Fruit fly (Drosophila melanogaster) whole organism, embryonic: Measurements from ENCODE around the gene Polr3I.
A peak's percentile ranks its signal among the peaks of the same experiment; 100 is the strongest.

Source experiments
- ATbp ChIP-seq: fragments of 200-800 bp; sonication (Bioruptor generic); optimal IDR thresholded peaks from 2 replicates; lab custom pipeline; 2017; ENCODE audit warnings: missing biosample characterization, mild to moderate bottlenecking, missing genetic modification characterization, missing genetic modification reagents
- Bgb ChIP-seq: fragments of 200-800 bp; sonication (Bioruptor generic); IDR thresholded peaks from 2 replicates; pipeline ENCODE4 v1.3.6; 2022; ENCODE audit warnings: missing biosample characterization, missing genetic modification characterization; ENCODE audit not compliant: partially characterized antibody
- Blimp-1 ChIP-seq: fragments of 200-800 bp; sonication (Bioruptor generic); optimal IDR thresholded peaks from 3 replicates; lab custom pipeline; 2018; ENCODE audit warnings: missing biosample characterization, missing genetic modification characterization, mild to moderate bottlenecking, moderate library complexity, missing genetic modification reagents
- CG10321 ChIP-seq: fragments of 200-800 bp; sonication (Bioruptor generic); IDR thresholded peaks from 2 replicates; pipeline ENCODE4 v1.3.6; 2022; ENCODE audit warnings: missing biosample characterization, missing genetic modification characterization
- CG10431 ChIP-seq: fragments of 200-800 bp; sonication (Bioruptor generic); optimal IDR thresholded peaks from 3 replicates; lab custom pipeline; 2018; ENCODE audit warnings: missing biosample characterization, mild to moderate bottlenecking, missing genetic modification characterization
- CG11456 ChIP-seq: fragments of 200-800 bp; sonication (Bioruptor generic); IDR thresholded peaks from 3 replicates; pipeline ENCODE4 v1.3.6; 2022; ENCODE audit warnings: missing biosample characterization, missing genetic modification characterization
- CG13123 ChIP-seq: fragments of 200-800 bp; sonication (Bioruptor generic); optimal IDR thresholded peaks from 2 replicates; lab custom pipeline; 2016; ENCODE audit warnings: missing biosample characterization, missing genetic modification characterization
- CG13424 ChIP-seq: fragments of 200-800 bp; sonication (Bioruptor generic); optimal IDR thresholded peaks from 2 replicates; lab custom pipeline; 2019; ENCODE audit warnings: missing biosample characterization, mild to moderate bottlenecking, missing genetic modification characterization, moderate library complexity
- CG14050 ChIP-seq: fragments of 200-800 bp; sonication (Bioruptor generic); IDR thresholded peaks from 3 replicates; pipeline ENCODE4 v1.3.6; 2022; ENCODE audit warnings: missing biosample characterization, missing genetic modification characterization
- CG15269 ChIP-seq: fragments of 200-800 bp; sonication (Bioruptor generic); optimal IDR thresholded peaks from 2 replicates; lab custom pipeline; 2018; ENCODE audit warnings: missing biosample characterization, mild to moderate bottlenecking, missing genetic modification characterization, moderate library complexity
- CG15479 ChIP-seq: fragments of 200-800 bp; sonication (Bioruptor generic); optimal IDR thresholded peaks from 3 replicates; lab custom pipeline; 2019; ENCODE audit warnings: missing biosample characterization, mild to moderate bottlenecking, missing genetic modification characterization, moderate library complexity
- CG15696 ChIP-seq: fragments of 200-800 bp; sonication (Bioruptor generic); optimal IDR thresholded peaks from 2 replicates; lab custom pipeline; 2019; ENCODE audit warnings: missing biosample characterization, mild to moderate bottlenecking, missing genetic modification characterization, moderate library complexity
- CG16813 ChIP-seq: fragments of 200-800 bp; sonication (Bioruptor generic); IDR thresholded peaks from 3 replicates; pipeline ENCODE4 v1.3.6; 2022; ENCODE audit warnings: missing biosample characterization, missing genetic modification characterization; ENCODE audit not compliant: partially characterized antibody
- CG17328 ChIP-seq: fragments of 200-800 bp; sonication (Bioruptor generic); IDR thresholded peaks from 2 replicates; pipeline ENCODE4 v1.3.6; 2022; ENCODE audit warnings: missing biosample characterization, missing genetic modification characterization
- CG17385 ChIP-seq: fragments of 200-800 bp; sonication (Bioruptor generic); optimal IDR thresholded peaks from 3 replicates; lab custom pipeline; 2018; ENCODE audit warnings: missing biosample characterization, mild to moderate bottlenecking, missing genetic modification characterization
- CG17829 ChIP-seq: fragments of 200-800 bp; optimal IDR thresholded peaks from 2 replicates; lab custom pipeline; 2019; ENCODE audit warnings: missing biosample characterization, mild to moderate bottlenecking, missing genetic modification characterization, moderate library complexity
- CG2202 ChIP-seq: fragments of 200-800 bp; sonication (Bioruptor generic); optimal IDR thresholded peaks from 2 replicates; lab custom pipeline; 2018; ENCODE audit warnings: missing biosample characterization, mild to moderate bottlenecking, missing genetic modification characterization
- CG3065 ChIP-seq: fragments of 200-800 bp; sonication (Bioruptor generic); optimal IDR thresholded peaks from 2 replicates; lab custom pipeline; 2016; ENCODE audit warnings: missing biosample characterization, missing genetic modification characterization
- CG43689 ChIP-seq: fragments of 200-800 bp; sonication (Bioruptor generic); IDR thresholded peaks from 2 replicates; pipeline ENCODE4 v1.3.6; 2022; ENCODE audit warnings: missing biosample characterization, missing genetic modification characterization
- CG4404 ChIP-seq: fragments of 200-800 bp; sonication (Bioruptor generic); IDR thresholded peaks from 2 replicates; pipeline ENCODE4 v1.3.6; 2022; ENCODE audit warnings: missing biosample characterization, missing genetic modification characterization
- CG7357 ChIP-seq: fragments of 200-800 bp; sonication (Bioruptor generic); IDR thresholded peaks from 3 replicates; pipeline ENCODE4 v1.3.6; 2022; ENCODE audit warnings: missing biosample characterization, missing genetic modification characterization
- CG7372 ChIP-seq: fragments of 200-800 bp; sonication (Bioruptor generic); IDR thresholded peaks from 2 replicates; pipeline ENCODE4 v1.3.6; 2022; ENCODE audit warnings: missing biosample characterization, missing genetic modification characterization
- CG9876 ChIP-seq: fragments of 200-800 bp; sonication (Bioruptor generic); optimal IDR thresholded peaks from 2 replicates; lab custom pipeline; 2016; ENCODE audit warnings: missing biosample characterization, missing genetic modification characterization
- CHES-1-like ChIP-seq: fragments of 200-800 bp; sonication (Bioruptor generic); optimal IDR thresholded peaks from 2 replicates; lab custom pipeline; 2016; ENCODE audit warnings: missing biosample characterization, missing genetic modification characterization
- Dref ChIP-seq: fragments of 200-800 bp; sonication (Bioruptor generic); IDR thresholded peaks from 2 replicates; pipeline ENCODE4 v1.3.6; 2022; ENCODE audit warnings: missing biosample characterization, missing genetic modification characterization
- E2f1 ChIP-seq: fragments of 200-800 bp; sonication (Bioruptor generic); IDR thresholded peaks from 2 replicates; pipeline ENCODE4 v1.3.6; 2022; ENCODE audit warnings: missing biosample characterization, missing genetic modification characterization
- E2f2 ChIP-seq: fragments of 200-800 bp; sonication (Bioruptor generic); IDR thresholded peaks from 2 replicates; pipeline ENCODE4 v1.3.6; 2022; ENCODE audit warnings: missing biosample characterization, missing genetic modification characterization
- Elba2 ChIP-seq: fragments of 200-800 bp; sonication (Bioruptor generic); optimal IDR thresholded peaks from 3 replicates; lab custom pipeline; 2016; ENCODE audit warnings: missing biosample characterization, missing genetic modification characterization
- HLH3B ChIP-seq: fragments of 200-800 bp; sonication (Bioruptor generic); IDR thresholded peaks from 2 replicates; pipeline ENCODE4 v1.3.6; 2022; ENCODE audit warnings: missing biosample characterization, missing genetic modification characterization
- HLH54F ChIP-seq: fragments of 200-800 bp; sonication (Bioruptor generic); optimal IDR thresholded peaks from 3 replicates; lab custom pipeline; 2016; ENCODE audit warnings: missing biosample characterization, missing genetic modification characterization
- HmgD ChIP-seq: fragments of 200-800 bp; sonication (Bioruptor generic); optimal IDR thresholded peaks from 3 replicates; lab custom pipeline; 2016; ENCODE audit warnings: missing biosample characterization, missing genetic modification characterization
- NFAT ChIP-seq: fragments of 200-800 bp; sonication (Bioruptor generic); IDR thresholded peaks from 2 replicates; pipeline ENCODE4 v1.3.6; 2022; ENCODE audit warnings: missing biosample characterization, missing genetic modification characterization
- Sox102F ChIP-seq: fragments of 200-800 bp; sonication (Bioruptor generic); optimal IDR thresholded peaks from 2 replicates; lab custom pipeline; 2018; ENCODE audit warnings: missing biosample characterization, mild to moderate bottlenecking, missing genetic modification characterization, moderate library complexity
- Ssrp ChIP-seq: fragments of 200-800 bp; sonication (Bioruptor generic); optimal IDR thresholded peaks from 2 replicates; lab custom pipeline; 2018; ENCODE audit warnings: missing biosample characterization, mild to moderate bottlenecking, missing genetic modification characterization, moderate library complexity
- Usf ChIP-seq: fragments of 200-800 bp; sonication (Bioruptor generic); optimal IDR thresholded peaks from 2 replicates; lab custom pipeline; 2017; ENCODE audit warnings: missing genotype, missing biosample characterization, missing genetic modification characterization
- chif ChIP-seq, 2 experiments: fragments of 200-800 bp; sonication (Bioruptor generic); optimal IDR thresholded peaks; 3 replicates each; lab custom pipeline; 2016; ENCODE audit warnings: missing biosample characterization in 2 of 2, missing genetic modification characterization in 2 of 2
- chm ChIP-seq: fragments of 200-800 bp; sonication (Bioruptor generic); IDR thresholded peaks from 2 replicates; pipeline ENCODE4 v1.3.6; 2022; ENCODE audit warnings: missing biosample characterization, missing genetic modification characterization
- dmrt11E ChIP-seq: fragments of 200-800 bp; sonication (Bioruptor generic); optimal IDR thresholded peaks from 3 replicates; lab custom pipeline; 2018; ENCODE audit warnings: missing biosample characterization, mild to moderate bottlenecking, missing genetic modification characterization, moderate library complexity
- dysf ChIP-seq: fragments of 200-800 bp; sonication (Bioruptor generic); IDR thresholded peaks from 3 replicates; pipeline ENCODE4 v1.3.6; 2022; ENCODE audit warnings: missing biosample characterization, missing genetic modification characterization
- eve ChIP-seq, 2 experiments: fragments of >200 bp; optimal IDR thresholded peaks; 2 replicates each; lab custom pipeline; 2017; ENCODE audit warnings: missing biosample characterization in 2 of 2, missing genetic modification characterization in 2 of 2
- gt ChIP-seq: fragments of 200-800 bp; sonication (Bioruptor generic); IDR thresholded peaks from 2 replicates; pipeline ENCODE4 v1.3.6; 2022; ENCODE audit warnings: missing biosample characterization, missing genetic modification characterization
- ham ChIP-seq: fragments of 200-800 bp; sonication (Bioruptor generic); IDR thresholded peaks from 2 replicates; pipeline ENCODE4 v1.3.6; 2022; ENCODE audit warnings: missing biosample characterization, missing genetic modification characterization
- p53 ChIP-seq: fragments of 200-800 bp; sonication (Bioruptor generic); optimal IDR thresholded peaks from 2 replicates; lab custom pipeline; 2016; ENCODE audit warnings: missing biosample characterization, missing genetic modification characterization
- pita ChIP-seq: fragments of 200-800 bp; sonication (Bioruptor generic); optimal IDR thresholded peaks from 2 replicates; lab custom pipeline; 2017; ENCODE audit warnings: missing biosample characterization, mild to moderate bottlenecking, missing genetic modification characterization
- pnt ChIP-seq: fragments of 200-800 bp; sonication (Bioruptor generic); optimal IDR thresholded peaks from 3 replicates; lab custom pipeline; 2016; ENCODE audit warnings: missing biosample characterization, missing genetic modification characterization
- sim ChIP-seq: fragments of 200-800 bp; sonication (Bioruptor generic); IDR thresholded peaks from 2 replicates; pipeline ENCODE4 v1.3.6; 2022; ENCODE audit warnings: missing biosample characterization, missing genetic modification characterization
- sna ChIP-seq: fragments of 200-800 bp; sonication (Bioruptor generic); IDR thresholded peaks from 2 replicates; pipeline ENCODE4 v1.3.6; 2022; ENCODE audit warnings: missing biosample characterization, missing genetic modification characterization; ENCODE audit not compliant: partially characterized antibody
- vfl ChIP-seq: fragments of 200-800 bp; sonication (Bioruptor generic); optimal IDR thresholded peaks from 2 replicates; lab custom pipeline; 2016; ENCODE audit warnings: missing biosample characterization, missing genetic modification characterization
- zen2 ChIP-seq: fragments of 200-800 bp; sonication (Bioruptor generic); IDR thresholded peaks from 3 replicates; pipeline ENCODE4 v1.3.6; 2022; ENCODE audit warnings: missing biosample characterization, missing genetic modification characterization; ENCODE audit not compliant: partially characterized antibody

The Polr3I gene

DNA sequence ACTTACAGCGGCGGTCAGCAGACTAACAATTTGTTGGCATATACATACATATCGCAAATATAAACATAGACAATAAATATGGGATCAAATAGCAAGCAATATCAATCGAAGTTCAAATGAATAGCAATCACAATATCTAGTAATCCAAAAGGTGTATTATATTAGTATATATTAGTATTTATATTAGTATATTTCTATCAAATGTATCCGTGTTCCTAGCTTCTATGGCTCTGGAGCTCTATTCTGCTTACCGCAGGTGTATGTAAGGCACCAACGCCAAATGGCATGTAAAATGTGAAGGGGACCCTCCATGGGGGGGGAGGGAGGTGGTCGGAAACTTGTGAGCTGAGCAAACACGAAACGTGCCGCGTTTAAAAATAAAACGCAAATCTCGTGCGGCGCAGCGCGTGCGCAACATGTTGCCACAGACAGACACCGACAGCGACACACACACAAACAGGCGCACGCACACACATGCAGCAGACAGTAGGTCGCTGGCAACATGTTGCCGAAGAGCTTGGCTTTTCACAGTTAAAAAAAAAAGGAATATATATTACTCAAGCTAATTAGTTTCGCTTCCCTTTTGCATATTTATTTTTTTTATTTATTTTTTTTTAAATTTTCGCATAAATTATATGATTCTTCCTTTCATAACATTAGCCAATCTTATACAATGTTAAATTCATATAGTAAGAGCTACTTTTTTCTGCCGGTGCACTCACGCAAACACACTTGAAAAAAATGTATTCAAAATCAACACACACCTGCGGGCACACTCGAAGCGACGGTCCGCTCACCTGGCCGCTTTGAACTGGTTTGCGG is 46.3 kb downstream of the Polr3I start (continued):
- TF ChIP-seq NFAT (GFP tag; lab: Robert Waterston, UW) (peak; percentile 57), Sox102F (GFP tag; lab: Kevin White, UChicago) (peak; percentile 69), CG7372 (peak; percentile 46), CG10431 (GFP tag; lab: Kevin White, UChicago) (peak; percentile 31), CG15269 (peak; percentile 68), E2f1 (GFP tag; lab: Robert Waterston, UW) (peak; percentile 62), chm (GFP tag; lab: Robert Waterston, UW) (0 out of 2 replicates have a peak, but pooled peaks have one; percentile 9), CG15696 (tag; lab: Kevin White, UChicago) (peak; percentile 14), CG43689 (GFP tag; lab: Robert Waterston, UW) (no peak), zen2 (GFP tag; lab: Robert Waterston, UW) (no peak), CG4404 (GFP tag; lab: Robert Waterston, UW) (peak; percentile 37), CG13424 (tag; lab: Kevin White, UChicago) (peak; percentile 76), dmrt11E (peak; percentile 31), CG11456 (GFP tag; lab: Robert Waterston, UW) (peak; percentile 75; the same call in 2 of the 3 replicates), pita (no peak), eve (GFP tag; optimal IDR thresholded peaks at IDR 0.05; lab: Kevin White, UChicago) (peak in 1 of 2 experiments; percentile 64), CG14050 (peak; percentile 45; the same call in 2 of the 3 replicates), Usf (GFP tag; lab: Kevin White, UChicago) (no peak), CG17385 (peak; percentile 50), CG13123 (GFP tag; lab: Kevin White, UChicago) (no peak), E2f2 (GFP tag; lab: Robert Waterston, UW) (0 out of 2 replicates have a peak, but pooled peaks have one; percentile 10), CG3065 (GFP tag; lab: Kevin White, UChicago) (no peak), HLH54F (GFP tag; lab: Kevin White, UChicago) (no peak), CG10321 (GFP tag; lab: Robert Waterston, UW) (no peak), CG17328 (GFP tag; lab: Robert Waterston, UW) (peak; percentile 54), CG2202 (peak; percentile 3), dysf (GFP tag; lab: Robert Waterston, UW) (peak; percentile 80), p53 (GFP tag; lab: Kevin White, UChicago) (no peak), sna (GFP tag; lab: Robert Waterston, UW) (no peak), CHES-1-like (no peak), gt (GFP tag; lab: Robert Waterston, UW) (peak; percentile 44; the same call in 1 of the 2 replicates), HmgD (GFP tag; lab: Kevin White, UChicago) (no peak), ATbp (GFP tag; lab: Kevin White, UChicago) (peak; percentile 48), pnt (GFP tag; lab: Kevin White, UChicago) (no peak), vfl (no peak), CG16813 (no peak), Blimp-1 (GFP tag; lab: Kevin White, UChicago) (peak; percentile 74), Elba2 (GFP tag; lab: Kevin White, UChicago) (no peak), Ssrp (peak; percentile 63), HLH3B (GFP tag; lab: Robert Waterston, UW) (peak; percentile 84), CG7357 (GFP tag; lab: Robert Waterston, UW) (0 out of 3 replicates have a peak, but pooled peaks have one; percentile 27), CG17829 (tag; lab: Kevin White, UChicago) (peak; percentile 60), ham (GFP tag; lab: Robert Waterston, UW) (no peak), chif (GFP tag; optimal IDR thresholded peaks at IDR 0.05; lab: Kevin White, UChicago) (peak in 1 of 2 experiments; percentile 35), CG15479 (GFP tag; lab: Kevin White, UChicago) (no peak), CG9876 (GFP tag; lab: Kevin White, UChicago) (no peak), sim (0 out of 2 replicates have a peak, but pooled peaks have one; percentile 22), Dref (GFP tag; lab: Robert Waterston, UW) (no peak), Bgb (GFP tag; lab: Robert Waterston, UW) (no peak; the same call in 1 of the 2 replicates)
